Worm (Caenorhabditis elegans) whole organism, L4/young adult: ENCODE results near the gene mnm-2.

Experiments
- W03F9.2 ChIP-seq: fragments of 150-350 bp; optimal IDR thresholded peaks from 2 replicates; lab custom pipeline; 2014; ENCODE audit warnings: missing biosample characterization, missing genetic modification characterization
- dao-5 ChIP-seq: sonication (generic microtip); optimal IDR thresholded peaks from 2 replicates; lab custom pipeline; 2016; ENCODE audit warnings: missing genotype, missing genetic modification characterization, moderate library complexity, missing compliant biosample characterization
- him-1 ChIP-seq: sonication (generic microtip); optimal IDR thresholded peaks from 2 replicates; lab custom pipeline; 2016; ENCODE audit warnings: missing genotype, missing genetic modification reagents, missing genetic modification characterization, missing compliant biosample characterization

Gene mnm-2

DNA sequence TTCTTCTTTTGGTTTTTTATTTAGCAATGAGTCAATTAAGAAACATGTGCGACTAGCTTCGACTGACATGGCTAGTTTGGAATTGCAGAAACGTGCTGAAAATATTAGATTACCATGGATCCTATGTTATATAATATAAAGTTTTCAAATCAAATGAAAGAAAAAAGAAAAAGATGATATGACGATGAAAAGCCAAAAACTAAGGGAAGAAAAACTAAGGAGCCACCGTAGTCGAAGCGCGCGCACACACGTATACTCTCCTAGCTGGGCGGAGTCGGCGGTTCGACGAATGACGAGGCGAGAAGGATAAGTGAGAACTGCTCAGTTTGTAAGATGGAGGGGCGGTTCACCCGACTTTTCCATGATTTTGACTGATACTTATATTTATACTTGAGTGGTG is at the start of gene mnm-2:
mnm-2 (minus strand) TSS at position 101 of the 400 bp plus-strand sequence.
- TF ChIP-seq him-1 (tag; lab: Kevin White, UChicago): no peak
- no peak for TF ChIP-seq W03F9.2
- TF ChIP-seq dao-5: no peak

DNA sequence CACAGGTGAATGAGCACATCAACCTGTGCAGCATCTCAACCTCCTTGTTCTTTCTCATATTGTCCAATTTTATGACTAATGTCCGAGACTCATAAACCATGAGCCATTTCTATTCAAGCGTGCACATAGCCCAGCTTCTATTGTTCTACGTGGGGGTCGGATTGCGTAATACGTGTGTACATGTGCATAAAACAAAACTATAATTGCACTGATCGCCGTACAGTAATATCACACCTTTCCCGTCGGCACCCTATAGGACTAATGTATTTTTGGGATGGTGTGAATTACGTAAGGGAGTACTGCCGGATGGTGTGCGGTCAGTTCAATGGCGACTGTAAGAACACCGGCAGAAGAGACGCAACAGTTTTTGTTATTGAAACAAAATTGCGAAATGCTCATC is 45.2 kb upstream of the mnm-2 start:
- no peak for TF ChIP-seq dao-5
- no peak for TF ChIP-seq him-1 (tag; lab: Kevin White, UChicago)
- TF ChIP-seq W03F9.2: no peak

DNA sequence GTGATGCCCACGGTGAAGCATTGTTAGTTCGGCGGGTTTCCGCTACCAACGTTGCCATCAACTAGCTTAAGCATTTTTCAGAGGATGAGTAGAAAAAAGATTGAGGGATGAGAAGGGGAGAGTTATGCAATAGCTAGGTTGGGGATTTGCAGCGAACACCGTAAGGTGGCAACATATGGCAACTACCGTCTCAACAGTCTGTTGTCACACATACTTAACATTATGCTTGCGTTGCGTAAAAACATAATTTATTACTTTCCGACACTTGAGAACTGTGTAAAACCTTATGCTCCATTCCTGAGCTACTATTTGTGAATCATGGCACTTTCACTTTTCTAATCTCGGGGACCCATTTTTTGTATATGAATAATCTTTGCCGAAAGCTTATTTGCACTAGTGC is 42.0 kb upstream of the mnm-2 start:
- no peak for TF ChIP-seq W03F9.2
- no peak for TF ChIP-seq him-1 (tag; lab: Kevin White, UChicago)
- no peak for TF ChIP-seq dao-5

DNA sequence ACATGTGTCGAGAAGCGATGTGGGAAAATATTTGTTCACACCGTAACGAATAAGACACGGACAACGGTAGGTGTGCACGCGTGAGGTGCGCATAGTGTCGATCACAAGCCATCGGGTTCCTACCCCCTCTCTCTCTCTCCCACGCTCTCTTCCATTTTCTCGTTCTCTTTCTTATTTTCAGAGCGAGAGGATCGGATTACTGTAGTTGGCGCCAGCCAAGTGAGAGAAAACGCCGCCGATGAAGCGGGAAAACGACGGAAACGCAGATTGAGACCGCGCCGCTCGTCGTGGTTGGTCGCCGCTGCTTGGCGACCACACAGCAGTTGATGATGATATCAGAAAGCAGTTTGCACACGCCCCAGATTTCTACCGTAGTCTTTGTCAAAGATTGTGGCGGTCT is 39.7 kb upstream of the mnm-2 start:
- TF ChIP-seq W03F9.2 (no peak), dao-5 (no peak), him-1 (tag; lab: Kevin White, UChicago) (no peak)

DNA sequence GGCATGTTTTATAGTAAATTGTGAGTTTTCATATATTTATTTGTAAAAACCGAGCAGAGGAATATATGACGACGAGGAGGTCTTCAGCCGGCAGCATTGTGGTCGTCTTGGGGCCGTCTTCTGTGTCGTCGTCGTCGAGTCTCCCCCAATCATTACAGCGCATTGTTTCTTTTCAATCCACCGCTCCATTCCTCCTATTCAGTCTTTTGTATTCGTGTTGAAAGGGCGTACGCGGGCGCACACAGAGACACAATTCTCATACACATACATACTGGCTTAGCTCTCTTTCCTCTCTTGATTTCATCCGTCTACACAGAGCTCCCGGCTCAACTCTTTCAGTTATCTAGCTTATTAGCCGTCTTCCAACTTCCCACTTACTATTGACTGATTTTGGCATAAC is 38.9 kb upstream of the mnm-2 start, which contains the start of gene sox-2:
sox-2 (minus strand) TSS at position 100 of the 400 bp plus-strand sequence.
- no peak for TF ChIP-seq him-1 (tag; lab: Kevin White, UChicago)
- no peak for TF ChIP-seq dao-5
- no peak for TF ChIP-seq W03F9.2

DNA sequence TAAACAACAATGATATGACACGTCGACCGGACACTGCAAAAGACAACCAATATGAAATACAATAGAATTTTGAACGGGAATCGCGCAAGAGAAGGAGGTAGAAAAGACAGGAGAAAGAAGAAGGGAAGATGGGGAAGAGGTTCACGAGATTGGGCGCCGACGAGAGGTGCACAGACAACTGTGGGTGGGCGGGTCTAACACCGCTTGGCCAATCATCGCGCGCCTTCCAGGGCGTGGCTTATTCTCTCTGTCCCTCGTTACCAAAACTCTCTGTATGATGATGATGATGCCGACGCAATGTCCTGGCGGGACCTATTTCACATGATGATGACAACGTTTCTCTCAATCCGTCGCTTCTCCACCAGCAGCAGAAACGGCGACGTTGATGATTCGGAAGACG is 35.8 kb upstream of the mnm-2 start:
- TF ChIP-seq dao-5: no peak
- TF ChIP-seq him-1 (tag; lab: Kevin White, UChicago): no peak
- TF ChIP-seq W03F9.2: no peak

DNA sequence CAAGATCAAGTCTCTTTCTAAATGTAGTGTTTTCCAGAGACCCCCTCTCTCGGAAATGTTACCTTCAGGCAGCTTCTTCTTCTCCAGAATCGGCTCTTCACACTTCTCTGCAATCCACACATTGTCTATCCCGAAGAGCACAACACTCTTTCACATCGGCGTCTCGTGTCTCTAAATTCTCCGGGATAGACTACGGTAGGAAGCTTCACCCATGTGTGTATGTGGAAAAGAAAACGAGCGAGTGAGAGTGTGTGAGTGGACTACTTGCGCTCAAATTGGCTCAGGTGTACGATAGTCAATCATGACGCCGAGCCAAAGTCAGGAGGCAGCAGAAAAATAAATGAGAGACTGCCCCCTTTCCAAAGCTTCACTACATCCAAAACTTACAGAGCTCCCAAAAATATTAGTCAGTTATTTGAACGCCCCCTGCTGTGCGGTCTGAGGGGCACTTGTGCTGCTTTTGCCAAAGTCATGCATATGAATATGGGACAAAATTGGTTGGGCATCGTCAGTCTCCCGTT is 32.5 kb upstream of the mnm-2 start:
- TF ChIP-seq him-1 (tag; lab: Kevin White, UChicago) (no peak), dao-5 (no peak), W03F9.2 (no peak)

DNA sequence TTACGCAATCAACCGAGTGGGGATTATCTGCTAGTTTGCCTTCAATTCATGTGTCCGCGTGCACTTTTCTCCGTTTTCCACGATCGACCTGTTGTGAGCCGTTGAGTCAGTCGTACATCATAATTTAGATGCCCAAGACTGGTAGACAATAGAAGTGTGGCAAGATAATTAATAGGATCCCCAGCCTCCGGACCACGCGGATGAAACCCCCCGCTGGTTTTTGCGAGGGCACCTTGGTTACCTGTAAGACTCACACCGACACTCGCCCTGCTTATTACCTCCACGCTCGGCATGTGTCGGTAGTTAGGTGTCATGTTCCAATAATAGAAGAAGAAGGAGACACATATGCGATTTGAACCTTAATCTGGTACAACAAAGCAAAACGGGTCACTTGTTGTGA is 31.2 kb upstream of the mnm-2 start:
- TF ChIP-seq W03F9.2 (no peak), dao-5 (no peak), him-1 (tag; lab: Kevin White, UChicago) (no peak)

DNA sequence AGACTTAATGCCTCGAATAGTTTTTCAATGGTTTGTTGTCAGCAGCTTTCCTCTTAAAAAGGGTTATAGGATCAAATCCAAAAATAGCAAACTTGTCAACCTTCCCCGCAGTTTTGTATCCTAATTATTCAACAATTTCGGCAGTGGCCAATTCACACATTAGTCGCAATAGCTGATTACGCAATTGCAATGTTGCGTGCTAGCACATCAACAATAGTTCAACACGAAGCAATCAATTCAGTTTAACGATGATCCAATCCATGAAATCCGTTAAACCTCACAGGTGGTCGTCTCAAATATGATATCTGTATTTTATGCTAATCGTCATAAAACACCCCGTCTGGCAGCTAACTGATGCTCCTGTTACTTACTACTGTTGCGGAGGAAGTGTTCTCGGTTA is 27.9 kb upstream of the mnm-2 start:
- no peak for TF ChIP-seq dao-5
- no peak for TF ChIP-seq W03F9.2
- TF ChIP-seq him-1 (tag; lab: Kevin White, UChicago): no peak

DNA sequence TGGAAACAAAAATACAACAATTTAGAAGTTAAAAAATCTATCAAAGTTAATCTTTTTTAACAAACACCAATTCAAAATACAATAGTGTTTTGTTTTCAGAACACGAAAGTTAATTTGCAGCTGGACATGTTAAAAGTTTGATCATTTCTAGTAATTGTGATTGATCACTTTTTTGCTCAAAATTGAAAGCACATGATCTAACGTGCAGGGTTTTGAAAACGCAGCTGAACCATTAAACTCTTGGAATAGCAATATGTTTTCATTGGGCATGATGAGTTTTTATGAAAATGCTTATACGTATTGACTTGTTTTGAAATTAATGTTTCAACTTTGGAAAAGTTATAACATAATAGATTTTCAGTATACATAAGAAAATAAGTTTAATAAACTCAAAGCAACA is 22.6 kb upstream of the mnm-2 start:
- TF ChIP-seq dao-5 (no peak), W03F9.2 (no peak), him-1 (tag; lab: Kevin White, UChicago) (no peak)

DNA sequence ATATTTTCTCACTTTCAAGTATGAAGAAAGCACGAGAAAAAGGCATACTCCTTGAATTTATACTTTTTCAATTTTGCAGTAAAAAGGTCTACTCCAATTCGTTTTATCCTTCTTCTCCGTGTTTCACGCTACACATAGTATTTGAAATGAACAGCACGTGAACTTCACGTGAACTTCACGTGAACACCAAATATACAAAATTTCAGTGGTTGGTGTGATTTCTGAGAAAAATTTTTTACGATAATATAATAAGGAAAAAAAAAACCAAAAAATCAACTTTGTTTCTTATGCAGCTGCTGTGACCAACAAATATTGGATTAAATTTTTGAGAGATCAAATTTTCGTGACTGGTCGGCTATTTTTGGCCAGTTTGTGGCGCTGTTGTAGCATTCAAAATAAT is 21.8 kb upstream of the mnm-2 start:
- TF ChIP-seq W03F9.2 (no peak), him-1 (tag; lab: Kevin White, UChicago) (no peak), dao-5 (no peak)

DNA sequence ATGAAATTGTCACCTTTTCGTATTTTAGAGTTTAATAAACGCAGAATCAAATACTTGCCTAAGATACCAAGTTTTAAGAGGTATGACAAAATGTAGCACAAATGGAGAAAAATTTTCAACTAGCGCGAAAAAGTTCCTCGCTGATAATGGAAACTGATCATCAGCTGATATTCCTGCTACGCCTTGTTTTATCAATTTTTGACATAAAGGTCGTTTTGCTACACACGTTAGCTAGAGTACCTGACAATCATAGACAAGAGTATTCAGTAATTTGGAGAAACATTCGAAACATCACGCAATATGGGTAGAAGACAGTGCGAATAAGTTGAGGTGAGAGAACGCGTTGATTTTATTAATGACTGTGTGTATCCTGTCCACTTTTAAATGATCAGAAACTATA is 21.0 kb upstream of the mnm-2 start:
- no peak for TF ChIP-seq him-1 (tag; lab: Kevin White, UChicago)
- no peak for TF ChIP-seq dao-5
- no peak for TF ChIP-seq W03F9.2

DNA sequence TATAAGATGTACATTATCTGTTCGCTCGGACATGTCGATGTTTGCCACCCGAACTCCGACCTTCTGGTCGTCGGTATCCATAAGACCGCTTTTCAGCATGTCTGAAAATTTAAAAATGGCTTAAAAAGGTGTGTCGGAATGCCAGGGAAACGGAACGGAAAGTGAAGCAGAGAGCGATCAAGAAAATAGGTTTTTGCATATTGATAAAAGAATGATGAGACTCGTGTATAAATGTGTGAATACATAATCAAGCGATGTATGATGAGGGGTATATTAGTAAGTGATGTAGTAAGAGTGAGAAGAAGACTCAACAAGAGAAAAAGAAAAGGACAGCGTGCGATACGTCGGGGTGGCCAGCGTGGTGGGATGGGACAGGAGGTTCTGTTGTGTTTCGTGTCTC is 17.8 kb upstream of the mnm-2 start, which contains the start of gene acl-12:
acl-12 (minus strand) TSS at position 101 of the 400 bp plus-strand sequence.
- no peak for TF ChIP-seq him-1 (tag; lab: Kevin White, UChicago)

DNA sequence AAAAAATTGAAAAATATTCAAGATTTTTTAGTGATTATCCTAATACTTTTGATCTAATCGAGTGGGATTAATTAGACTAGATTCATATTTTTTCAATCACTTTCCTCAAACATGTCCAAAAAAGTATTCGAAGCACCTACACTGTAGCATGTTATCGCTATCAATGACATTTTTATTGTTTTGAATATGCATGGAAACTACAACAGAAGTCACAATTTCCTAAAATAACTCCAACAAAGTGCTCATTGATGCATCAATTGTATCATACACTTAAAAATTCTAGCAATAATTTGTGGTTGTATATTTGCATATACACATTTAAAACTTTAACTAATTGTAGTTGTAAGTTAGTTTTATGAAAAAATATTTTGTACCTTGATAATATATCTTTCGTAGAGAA is 15.4 kb upstream of the mnm-2 start:
- no peak for TF ChIP-seq him-1 (tag; lab: Kevin White, UChicago)
- TF ChIP-seq dao-5: no peak
- no peak for TF ChIP-seq W03F9.2

DNA sequence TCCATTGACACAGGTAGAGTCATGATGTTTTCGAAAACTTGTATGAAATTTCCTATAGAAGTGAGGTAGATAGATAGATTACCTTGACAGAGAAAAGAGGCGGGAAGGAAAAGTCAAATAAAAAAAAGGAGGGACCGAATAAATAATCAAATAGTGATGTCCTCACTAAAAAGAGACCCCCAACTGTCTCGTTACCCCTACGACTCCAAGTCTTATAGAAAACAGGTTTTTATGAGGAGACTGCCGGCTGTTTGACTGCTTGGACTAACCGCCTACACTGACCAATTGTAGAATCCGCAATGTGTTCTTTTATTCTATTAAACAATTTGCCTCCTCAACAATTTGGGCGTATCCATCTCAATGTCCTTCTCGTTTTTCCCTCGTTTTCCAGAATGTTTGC is 13.2 kb upstream of the mnm-2 start, which contains the start of gene C01C10.2:
C01C10.2 (minus strand) TSS at position 170 of the 400 bp plus-strand sequence.
- no peak for TF ChIP-seq him-1 (tag; lab: Kevin White, UChicago)
- no peak for TF ChIP-seq W03F9.2
- TF ChIP-seq dao-5: no peak

DNA sequence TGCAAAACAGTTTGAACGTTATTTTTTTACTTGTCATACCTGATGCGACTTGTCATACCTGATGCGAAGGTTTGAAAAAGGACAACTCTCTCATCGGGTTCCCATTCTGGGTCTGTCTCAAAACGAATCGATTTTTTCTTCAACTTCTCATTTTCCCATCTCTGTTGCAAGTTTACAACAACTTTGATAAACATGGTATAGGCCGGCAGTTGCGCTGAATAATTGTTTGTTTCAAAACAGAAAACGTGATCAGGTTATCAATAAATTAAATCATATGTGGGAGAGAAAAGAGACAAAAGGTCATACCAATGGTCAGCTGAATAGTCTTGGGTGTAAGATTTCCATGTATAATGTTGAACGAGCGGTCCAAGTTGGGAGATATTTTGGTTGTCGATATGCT is 12.2 kb upstream of the mnm-2 start:
- no peak for TF ChIP-seq W03F9.2
